Worm (Caenorhabditis elegans): ENCODE results near the gene F52E10.4.
A peak's percentile ranks its signal among the peaks of the same experiment; 100 is the strongest.

F52E10.4 gene

DNA sequence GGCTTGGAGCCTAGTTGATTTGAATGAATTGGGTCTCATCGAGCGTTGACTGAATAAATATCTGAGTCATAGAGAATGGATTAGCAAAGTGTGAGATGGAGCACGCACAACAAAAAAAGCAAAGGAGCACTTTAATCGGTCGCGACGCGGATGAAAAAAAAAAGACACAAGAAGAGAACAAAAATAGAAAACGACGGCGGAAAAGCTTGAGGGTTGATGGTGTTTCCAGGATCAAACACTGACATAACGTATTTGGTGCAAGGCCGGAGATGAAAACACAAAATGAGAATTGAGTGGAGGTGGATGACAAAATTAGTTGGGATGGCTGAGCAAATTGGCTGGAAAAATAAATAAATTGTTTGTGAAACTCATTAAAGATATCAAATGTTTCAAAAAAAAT lies at the start of gene F52E10.4:
Gene F52E10.4, minus strand, starts transcription at position 101 of the 400 bp plus-strand sequence.
- no peak for TF ChIP-seq aly-1 (tag; optimal IDR thresholded peaks at IDR 0.05)
- no peak for TF ChIP-seq flt-1 (GFP tag; IDR thresholded peaks at IDR 0.05)
- TF ChIP-seq B0310.2 (tag; optimal IDR thresholded peaks at IDR 0.05): no peak
- TF ChIP-seq ceh-13 (GFP tag; optimal IDR thresholded peaks at IDR 0.05): no peak
- TF ChIP-seq ceh-36 (tag; optimal IDR thresholded peaks at IDR 0.05): no peak
- no peak for TF ChIP-seq F13C5.2 (tag; optimal IDR thresholded peaks at IDR 0.05)
- no peak for TF ChIP-seq hnd-1 (tag; optimal IDR thresholded peaks at IDR 0.05)
- no peak for TF ChIP-seq hmg-4 (GFP tag; optimal IDR thresholded peaks at IDR 0.05)
- no peak for TF ChIP-seq tra-4 (tag; optimal IDR thresholded peaks at IDR 0.05)
- TF ChIP-seq tbx-11 (GFP tag; IDR thresholded peaks at IDR 0.05): no peak
- no peak for TF ChIP-seq sea-1 (GFP tag; conservative IDR thresholded peaks at IDR 0.05)
- no peak for TF ChIP-seq pes-1 (GFP tag; IDR thresholded peaks at IDR 0.05)
- no peak for TF ChIP-seq hmbx-1 (tag; optimal IDR thresholded peaks at IDR 0.05)
- TF ChIP-seq scrt-1 (GFP tag; IDR thresholded peaks at IDR 0.05): no peak

DNA sequence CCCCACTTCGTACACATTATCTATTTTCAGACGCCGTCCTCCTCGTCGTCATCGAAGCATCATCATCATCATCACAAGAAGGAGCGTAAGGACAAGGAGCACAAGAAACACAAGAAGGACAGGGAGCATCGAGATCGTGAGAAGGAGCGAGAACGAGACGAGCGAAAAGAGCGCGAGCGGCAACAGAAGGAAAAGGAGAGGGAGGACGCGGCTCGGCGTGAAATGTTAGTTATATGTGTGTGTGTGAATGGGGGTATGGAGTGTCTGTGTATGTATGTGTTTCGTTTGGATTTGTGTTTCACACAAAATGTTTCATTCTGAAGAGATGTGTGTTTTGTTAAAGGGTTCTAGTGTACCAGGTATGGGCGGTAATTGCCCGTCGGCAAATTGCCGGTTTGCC lies 49.4 kb upstream of the F52E10.4 start:
- TF ChIP-seq ceh-36 (tag; optimal IDR thresholded peaks at IDR 0.05) (no peak), F13C5.2 (tag; optimal IDR thresholded peaks at IDR 0.05) (no peak)

DNA sequence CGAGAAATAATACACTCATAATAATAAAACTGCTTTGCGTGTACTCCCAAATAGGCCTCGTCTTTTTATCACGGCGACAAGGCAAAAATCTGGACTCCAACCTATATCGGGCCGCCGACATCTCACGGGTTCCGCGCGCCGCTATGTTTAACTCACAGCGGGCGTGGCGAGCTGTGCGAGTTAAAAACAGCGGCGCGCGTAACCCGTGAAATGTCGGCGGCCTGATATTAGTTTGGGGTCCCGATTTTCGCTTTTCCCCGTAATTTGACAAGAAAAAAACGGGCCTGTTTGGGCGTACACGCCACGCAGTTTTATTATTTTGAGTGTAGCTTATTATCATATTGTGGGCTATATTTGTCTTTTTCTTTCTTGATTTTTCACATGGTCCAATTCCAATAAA lies 49.0 kb upstream of the F52E10.4 start:
- no peak for TF ChIP-seq ceh-36 (tag; optimal IDR thresholded peaks at IDR 0.05)
- no peak for TF ChIP-seq scrt-1 (GFP tag; IDR thresholded peaks at IDR 0.05)
- no peak for TF ChIP-seq aly-1 (tag; optimal IDR thresholded peaks at IDR 0.05)
- TF ChIP-seq hmbx-1 (tag; optimal IDR thresholded peaks at IDR 0.05): no peak
- TF ChIP-seq B0310.2 (tag; optimal IDR thresholded peaks at IDR 0.05): no peak
- no peak for TF ChIP-seq ama-1 (optimal IDR thresholded peaks at IDR 0.05)
- no peak for TF ChIP-seq ceh-13 (GFP tag; optimal IDR thresholded peaks at IDR 0.05)
- TF ChIP-seq ets-7 (tag; optimal IDR thresholded peaks at IDR 0.05): no peak
- no peak for TF ChIP-seq flt-1 (GFP tag; IDR thresholded peaks at IDR 0.05)
- no peak for TF ChIP-seq hmg-4 (GFP tag; optimal IDR thresholded peaks at IDR 0.05)
- no peak for TF ChIP-seq hnd-1 (tag; optimal IDR thresholded peaks at IDR 0.05)
- no peak for TF ChIP-seq tbx-37 (GFP tag; conservative IDR thresholded peaks at IDR 0.05)
- no peak for TF ChIP-seq tra-4 (tag; optimal IDR thresholded peaks at IDR 0.05)
- TF ChIP-seq sea-1 (GFP tag; conservative IDR thresholded peaks at IDR 0.05): no peak
- no peak for TF ChIP-seq pes-1 (GFP tag; IDR thresholded peaks at IDR 0.05)
- no peak for TF ChIP-seq F13C5.2 (tag; optimal IDR thresholded peaks at IDR 0.05)
- no peak for TF ChIP-seq tbx-11 (GFP tag; IDR thresholded peaks at IDR 0.05)

DNA sequence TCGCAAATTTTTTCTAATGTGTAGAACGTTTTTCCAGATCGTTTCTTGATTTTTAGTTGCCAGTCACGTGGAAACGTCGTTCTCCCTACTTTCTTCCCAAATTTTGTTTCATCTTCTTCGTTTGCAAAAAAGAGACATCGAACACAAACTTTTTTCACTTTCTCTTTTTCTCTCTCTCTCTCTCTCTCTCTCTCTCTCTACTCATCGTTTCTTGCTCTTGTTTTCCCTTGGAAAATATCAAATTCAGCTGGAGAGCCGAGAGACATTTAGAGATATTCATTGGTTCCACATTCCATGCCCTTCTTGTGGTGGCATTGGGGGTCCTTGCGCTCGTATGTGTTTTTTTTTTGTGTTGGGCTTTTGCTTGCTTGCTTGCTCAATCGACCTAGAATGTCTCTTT lies 46.4 kb upstream of the F52E10.4 start:
- no peak for TF ChIP-seq F13C5.2 (tag; optimal IDR thresholded peaks at IDR 0.05)
- no peak for TF ChIP-seq ets-7 (tag; optimal IDR thresholded peaks at IDR 0.05)
- TF ChIP-seq sea-1 (GFP tag; conservative IDR thresholded peaks at IDR 0.05): no peak
- no peak for TF ChIP-seq hmbx-1 (tag; optimal IDR thresholded peaks at IDR 0.05)
- TF ChIP-seq ceh-13 (GFP tag; optimal IDR thresholded peaks at IDR 0.05): no peak
- TF ChIP-seq tbx-37 (GFP tag; conservative IDR thresholded peaks at IDR 0.05): no peak
- TF ChIP-seq ama-1 (optimal IDR thresholded peaks at IDR 0.05): no peak
- no peak for TF ChIP-seq B0310.2 (tag; optimal IDR thresholded peaks at IDR 0.05)
- no peak for TF ChIP-seq hnd-1 (tag; optimal IDR thresholded peaks at IDR 0.05)
- TF ChIP-seq tbx-11 (GFP tag; IDR thresholded peaks at IDR 0.05): no peak
- no peak for TF ChIP-seq scrt-1 (GFP tag; IDR thresholded peaks at IDR 0.05)
- TF ChIP-seq tra-4 (tag; optimal IDR thresholded peaks at IDR 0.05): no peak
- TF ChIP-seq hmg-4 (GFP tag; optimal IDR thresholded peaks at IDR 0.05): no peak
- TF ChIP-seq ceh-36 (tag; optimal IDR thresholded peaks at IDR 0.05): no peak
- TF ChIP-seq flt-1 (GFP tag; IDR thresholded peaks at IDR 0.05): no peak
- no peak for TF ChIP-seq pes-1 (GFP tag; IDR thresholded peaks at IDR 0.05)
- no peak for TF ChIP-seq aly-1 (tag; optimal IDR thresholded peaks at IDR 0.05)

DNA sequence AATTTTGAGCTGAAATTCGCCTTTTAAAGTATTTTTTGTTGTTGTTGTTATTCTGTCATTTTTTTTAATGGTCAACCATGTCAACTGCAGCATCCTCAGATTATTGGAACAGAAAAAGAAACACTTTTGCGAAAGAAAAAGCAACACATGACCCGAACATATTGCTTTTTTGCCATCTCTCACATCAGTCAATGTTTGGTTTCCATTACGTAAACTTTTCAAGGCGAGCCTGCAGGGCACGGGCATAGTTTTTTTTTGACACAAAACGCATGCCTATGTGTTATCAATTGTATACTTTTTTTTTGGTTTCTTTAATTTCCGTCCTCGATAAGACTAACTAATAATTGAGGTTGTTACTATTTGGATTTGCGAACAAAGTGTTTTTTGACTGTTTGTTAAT lies 44.6 kb upstream of the F52E10.4 start:
- no peak for TF ChIP-seq flt-1 (GFP tag; IDR thresholded peaks at IDR 0.05)
- TF ChIP-seq ceh-13 (GFP tag; optimal IDR thresholded peaks at IDR 0.05): no peak
- no peak for TF ChIP-seq aly-1 (tag; optimal IDR thresholded peaks at IDR 0.05)
- no peak for TF ChIP-seq scrt-1 (GFP tag; IDR thresholded peaks at IDR 0.05)
- TF ChIP-seq B0310.2 (tag; optimal IDR thresholded peaks at IDR 0.05): no peak
- no peak for TF ChIP-seq ets-7 (tag; optimal IDR thresholded peaks at IDR 0.05)
- no peak for TF ChIP-seq ceh-36 (tag; optimal IDR thresholded peaks at IDR 0.05)
- no peak for TF ChIP-seq tbx-11 (GFP tag; IDR thresholded peaks at IDR 0.05)
- TF ChIP-seq sea-1 (GFP tag; conservative IDR thresholded peaks at IDR 0.05): no peak

DNA sequence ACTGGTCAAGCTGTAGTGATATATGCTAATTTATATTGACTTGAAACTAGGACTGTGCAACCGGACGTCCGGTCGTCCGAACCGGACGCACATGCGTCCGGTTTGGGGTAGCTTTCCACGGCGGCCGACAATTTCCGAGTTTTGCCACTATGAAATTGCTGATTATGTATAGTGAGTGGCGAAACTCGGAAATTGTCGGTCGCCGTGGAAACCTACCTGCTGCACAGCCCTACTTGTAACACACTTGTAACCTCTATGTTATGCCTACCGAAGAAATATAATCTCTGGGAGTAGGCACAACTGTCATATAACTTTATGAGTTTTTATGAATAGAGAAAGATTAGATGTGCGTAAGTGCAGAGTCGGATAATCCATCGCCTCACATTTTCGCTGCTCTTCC lies 44.1 kb upstream of the F52E10.4 start:
- TF ChIP-seq hnd-1 (tag; optimal IDR thresholded peaks at IDR 0.05): no peak
- TF ChIP-seq ets-7 (tag; optimal IDR thresholded peaks at IDR 0.05): no peak
- no peak for TF ChIP-seq tbx-11 (GFP tag; IDR thresholded peaks at IDR 0.05)
- TF ChIP-seq F13C5.2 (tag; optimal IDR thresholded peaks at IDR 0.05): no peak
- TF ChIP-seq hmbx-1 (tag; optimal IDR thresholded peaks at IDR 0.05): no peak
- no peak for TF ChIP-seq tra-4 (tag; optimal IDR thresholded peaks at IDR 0.05)
- TF ChIP-seq ceh-13 (GFP tag; optimal IDR thresholded peaks at IDR 0.05): no peak
- no peak for TF ChIP-seq hmg-4 (GFP tag; optimal IDR thresholded peaks at IDR 0.05)
- TF ChIP-seq B0310.2 (tag; optimal IDR thresholded peaks at IDR 0.05): no peak
- TF ChIP-seq scrt-1 (GFP tag; IDR thresholded peaks at IDR 0.05): no peak
- TF ChIP-seq aly-1 (tag; optimal IDR thresholded peaks at IDR 0.05): no peak
- no peak for TF ChIP-seq tbx-37 (GFP tag; conservative IDR thresholded peaks at IDR 0.05)
- no peak for TF ChIP-seq ceh-36 (tag; optimal IDR thresholded peaks at IDR 0.05)
- no peak for TF ChIP-seq ama-1 (optimal IDR thresholded peaks at IDR 0.05)

DNA sequence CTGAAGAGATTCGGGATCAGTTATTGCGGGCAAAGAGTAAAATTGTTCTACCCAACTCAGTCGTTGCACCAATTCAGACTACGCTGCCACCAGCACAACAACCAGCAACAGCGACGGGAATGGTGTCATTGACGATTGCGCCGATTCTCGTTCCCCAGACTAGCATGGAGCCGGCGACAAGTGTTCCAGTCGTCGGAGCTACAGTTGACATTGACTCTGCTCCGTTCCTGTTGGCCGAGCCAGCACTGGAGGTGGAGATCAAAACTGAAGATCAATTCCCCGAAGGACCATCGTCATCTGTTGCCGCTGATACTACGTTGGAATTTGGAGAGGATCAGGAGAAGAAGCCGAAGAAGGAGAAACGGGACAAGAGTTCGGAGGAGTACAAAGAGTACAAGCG lies 42.6 kb upstream of the F52E10.4 start:
- TF ChIP-seq ceh-36 (tag; optimal IDR thresholded peaks at IDR 0.05) (no peak), sea-1 (GFP tag; conservative IDR thresholded peaks at IDR 0.05) (no peak), hnd-1 (tag; optimal IDR thresholded peaks at IDR 0.05) (no peak), tbx-37 (GFP tag; conservative IDR thresholded peaks at IDR 0.05) (no peak), pes-1 (GFP tag; IDR thresholded peaks at IDR 0.05) (no peak)

DNA sequence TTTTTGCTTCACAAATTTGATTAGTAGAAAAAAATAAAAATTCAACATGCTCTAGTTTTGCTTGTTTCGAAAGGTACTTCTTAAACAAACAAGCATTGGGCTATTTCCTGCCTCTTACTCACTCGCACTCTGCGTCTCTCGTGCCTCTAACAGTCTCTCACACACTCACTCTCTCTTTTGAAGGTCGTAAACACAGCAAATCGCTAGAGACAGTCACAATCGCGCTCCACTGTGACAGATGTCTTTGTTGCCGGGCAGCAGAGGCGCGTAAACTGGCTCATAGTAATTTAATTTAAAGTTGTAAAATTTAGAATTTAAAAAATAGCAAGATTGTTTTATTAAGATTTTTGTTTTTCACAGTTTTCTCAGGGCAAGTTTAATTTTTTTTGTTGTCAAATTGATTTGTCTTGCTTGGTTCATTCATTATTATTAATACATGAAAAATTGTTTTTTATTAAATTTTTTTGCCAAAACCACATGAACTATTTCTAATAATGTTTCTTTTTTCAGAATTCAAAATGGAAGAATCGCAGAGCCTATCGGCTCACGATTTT lies 39.2 kb upstream of the F52E10.4 start, which contains the start of gene taf-3:
Gene taf-3, plus strand, starts transcription at position 504 of the 554 bp plus-strand sequence.
- no peak for TF ChIP-seq ceh-13 (GFP tag; optimal IDR thresholded peaks at IDR 0.05)
- no peak for TF ChIP-seq B0310.2 (tag; optimal IDR thresholded peaks at IDR 0.05)
- TF ChIP-seq ceh-36 (tag; optimal IDR thresholded peaks at IDR 0.05): no peak
- peak; percentile 22 for TF ChIP-seq F13C5.2 (tag; optimal IDR thresholded peaks at IDR 0.05)
- TF ChIP-seq hmg-4 (GFP tag; optimal IDR thresholded peaks at IDR 0.05): no peak
- TF ChIP-seq hnd-1 (tag; optimal IDR thresholded peaks at IDR 0.05): no peak
- no peak for TF ChIP-seq ama-1 (optimal IDR thresholded peaks at IDR 0.05)

All from whole organism, early embryonic.